Worm (Caenorhabditis elegans) whole organism, early embryonic: ENCODE results near the gene F20D6.6.

Experiments used
- B0310.2 ChIP-seq: sonication (generic microtip); optimal IDR thresholded peaks from 2 replicates; lab custom pipeline; 2016; ENCODE audit warnings: mild to moderate bottlenecking, missing genetic modification characterization, missing compliant biosample characterization
- F13C5.2 ChIP-seq: sonication (generic microtip); optimal IDR thresholded peaks from 2 replicates; lab custom pipeline; 2017; ENCODE audit warnings: mild to moderate bottlenecking, missing genetic modification characterization, inconsistent platforms, missing compliant biosample characterization
- aly-1 ChIP-seq: sonication (generic microtip); optimal IDR thresholded peaks from 2 replicates; lab custom pipeline; 2016; ENCODE audit warnings: missing genetic modification characterization, missing compliant biosample characterization
- ama-1 ChIP-seq: fragments of 150-350 bp; optimal IDR thresholded peaks from 2 replicates; lab custom pipeline; 2014
- ceh-13 ChIP-seq: fragments of 200-800 bp; sonication (Bioruptor generic); optimal IDR thresholded peaks from 2 replicates; lab custom pipeline; 2018; ENCODE audit warnings: mild to moderate bottlenecking, missing genetic modification characterization, missing compliant biosample characterization
- ceh-36 ChIP-seq: sonication (generic microtip); optimal IDR thresholded peaks from 2 replicates; lab custom pipeline; 2016; ENCODE audit warnings: missing genetic modification characterization, inconsistent platforms, missing compliant biosample characterization
- ets-7 ChIP-seq: sonication (generic microtip); optimal IDR thresholded peaks from 2 replicates; lab custom pipeline; 2016; ENCODE audit warnings: missing genotype, missing genetic modification characterization, missing compliant biosample characterization
- flt-1 ChIP-seq: fragments of 200-800 bp; sonication (Bioruptor generic); IDR thresholded peaks from 2 replicates; pipeline ENCODE4 v1.3.6; 2022; ENCODE audit warnings: missing genetic modification characterization, missing compliant biosample characterization
- hmbx-1 ChIP-seq: sonication (generic microtip); optimal IDR thresholded peaks from 2 replicates; lab custom pipeline; 2016; ENCODE audit warnings: mild to moderate bottlenecking, missing genetic modification characterization, missing compliant biosample characterization
- hmg-4 ChIP-seq: fragments of 200-800 bp; sonication (Bioruptor generic); optimal IDR thresholded peaks from 2 replicates; lab custom pipeline; 2018; ENCODE audit warnings: mild to moderate bottlenecking, missing genetic modification characterization, missing compliant biosample characterization
- hnd-1 ChIP-seq: sonication (generic microtip); optimal IDR thresholded peaks from 2 replicates; lab custom pipeline; 2016; ENCODE audit warnings: missing genetic modification characterization, missing compliant biosample characterization
- pes-1 ChIP-seq: fragments of 200-800 bp; sonication (Bioruptor generic); IDR thresholded peaks from 2 replicates; pipeline ENCODE4 v1.3.6; 2022; ENCODE audit warnings: missing genetic modification reagents, missing genetic modification characterization, missing compliant biosample characterization
- scrt-1 ChIP-seq: fragments of 200-800 bp; sonication (Bioruptor generic); IDR thresholded peaks from 2 replicates; pipeline ENCODE4 v1.3.6; 2022; ENCODE audit warnings: missing genetic modification characterization, missing compliant biosample characterization
- sea-1 ChIP-seq: fragments of 200-800 bp; sonication (Bioruptor generic); conservative IDR thresholded peaks from 2 replicates; pipeline ENCODE4 v1.3.6; 2022; ENCODE audit warnings: missing genetic modification characterization, missing compliant biosample characterization
- tbx-11 ChIP-seq: fragments of 200-800 bp; sonication (Bioruptor generic); IDR thresholded peaks from 2 replicates; pipeline ENCODE4 v1.3.6; 2022; ENCODE audit warnings: missing genetic modification characterization, missing compliant biosample characterization
- tbx-37 ChIP-seq: fragments of 200-800 bp; sonication (Bioruptor generic); conservative IDR thresholded peaks from 2 replicates; pipeline ENCODE4 v1.3.6; 2022; ENCODE audit warnings: missing genetic modification reagents, missing genetic modification characterization, missing compliant biosample characterization
- tra-4 ChIP-seq: sonication (generic microtip); optimal IDR thresholded peaks from 2 replicates; lab custom pipeline; 2017; ENCODE audit warnings: missing genetic modification characterization, missing compliant biosample characterization

The F20D6.6 gene

DNA sequence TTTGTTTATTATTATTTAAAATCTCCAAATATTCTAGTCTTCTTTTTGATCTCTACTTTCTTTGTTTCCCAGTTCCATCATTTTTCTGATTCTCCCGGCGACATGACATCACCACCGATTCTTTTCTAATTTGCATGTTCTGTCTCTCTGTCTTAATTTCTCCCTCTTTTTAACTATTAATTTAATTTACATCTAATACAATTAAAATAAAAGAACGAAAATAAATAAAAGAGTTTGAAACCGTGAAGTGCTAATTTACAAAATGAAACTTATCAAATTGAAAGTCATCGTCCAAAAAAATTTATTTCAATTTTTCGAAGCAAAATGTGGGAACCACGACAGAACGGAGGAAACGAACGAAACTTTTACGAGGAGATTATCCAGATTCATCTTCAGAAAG is at the start of gene F20D6.6:
Gene F20D6.6, plus strand, starts transcription at position 301 of the 400 bp plus-strand sequence.
- no peak for TF ChIP-seq flt-1
- TF ChIP-seq aly-1 = no peak
- TF ChIP-seq F13C5.2 (tag; lab: Kevin White, UChicago) = no peak
- no peak for TF ChIP-seq tbx-11 (GFP tag; lab: Robert Waterston, UW)
- TF ChIP-seq scrt-1 = no peak
- no peak for TF ChIP-seq hnd-1 (tag; lab: Kevin White, UChicago)
- no peak for TF ChIP-seq hmg-4 (GFP tag; lab: Kevin White, UChicago)
- TF ChIP-seq sea-1 (GFP tag; lab: Robert Waterston, UW) = no peak
- TF ChIP-seq B0310.2 (tag; lab: Kevin White, UChicago) = no peak
- TF ChIP-seq ceh-36 = no peak
- TF ChIP-seq ets-7 (tag; lab: Kevin White, UChicago) = no peak
- no peak for TF ChIP-seq tra-4
- no peak for TF ChIP-seq ceh-13

- TF ChIP-seq sea-1 (GFP tag; lab: Robert Waterston, UW) (no peak), ceh-13 (no peak), tra-4 (no peak), hmg-4 (GFP tag; lab: Kevin White, UChicago) (no peak), hnd-1 (tag; lab: Kevin White, UChicago) (no peak), scrt-1 (no peak), ama-1 (no peak)
Measured at ce11 chrV:8110816-8111215, 48.9 kb upstream of the F20D6.6 start.

DNA sequence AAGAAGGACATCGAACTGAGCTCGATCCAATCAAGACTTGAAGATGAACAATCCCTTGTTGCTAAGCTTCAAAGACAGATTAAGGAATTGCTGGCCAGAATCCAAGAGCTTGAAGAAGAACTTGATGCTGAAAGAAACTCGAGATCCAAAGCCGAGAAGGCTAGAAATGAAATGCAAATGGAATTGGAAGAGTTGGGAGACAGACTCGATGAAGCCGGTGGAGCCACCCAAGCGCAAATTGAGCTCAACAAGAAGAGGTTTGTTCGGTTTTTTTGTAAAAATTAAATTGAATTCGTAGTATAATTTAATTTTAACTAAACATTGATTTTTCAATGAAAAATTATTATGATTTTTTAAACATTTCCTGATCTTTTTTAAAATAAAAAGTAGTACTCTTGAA is 45.2 kb upstream of the F20D6.6 start:
- TF ChIP-seq sea-1 (GFP tag; lab: Robert Waterston, UW) (no peak), F13C5.2 (tag; lab: Kevin White, UChicago) (no peak), hmg-4 (GFP tag; lab: Kevin White, UChicago) (no peak), ets-7 (tag; lab: Kevin White, UChicago) (no peak), B0310.2 (tag; lab: Kevin White, UChicago) (no peak), ceh-36 (no peak), ceh-13 (no peak), flt-1 (no peak), ama-1 (no peak), tbx-37 (no peak), pes-1 (GFP tag; lab: Robert Waterston, UW) (no peak), tra-4 (no peak), aly-1 (no peak), hmbx-1 (tag; lab: Kevin White, UChicago) (no peak), scrt-1 (no peak), tbx-11 (GFP tag; lab: Robert Waterston, UW) (no peak), hnd-1 (tag; lab: Kevin White, UChicago) (no peak)

DNA sequence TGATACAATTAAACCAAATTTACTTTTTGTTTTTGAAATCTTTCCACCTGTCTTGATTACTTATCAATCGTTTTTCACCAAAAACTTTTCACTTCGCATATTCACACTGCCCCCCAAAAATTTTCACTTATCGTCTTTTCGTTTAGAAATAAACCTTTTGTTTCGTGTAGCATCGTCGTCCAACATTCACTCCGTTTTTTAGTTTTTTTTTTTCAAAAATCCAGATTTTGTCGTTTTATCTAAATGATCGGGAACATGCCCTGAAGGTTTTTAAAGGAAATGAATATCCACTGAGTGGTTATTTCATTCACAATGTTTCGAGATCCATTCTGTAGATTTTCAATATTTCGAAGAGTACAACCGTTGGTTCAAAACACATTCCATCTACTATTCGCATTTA is 41.8 kb upstream of the F20D6.6 start, which contains the start of gene D1014.7:
Gene D1014.7, plus strand, starts transcription at position 301 of the 400 bp plus-strand sequence.
- TF ChIP-seq pes-1 (GFP tag; lab: Robert Waterston, UW) = no peak

- TF ChIP-seq B0310.2 (tag; lab: Kevin White, UChicago) (no peak), hnd-1 (tag; lab: Kevin White, UChicago) (no peak), ceh-13 (no peak)
Measured at ce11 chrV:8120868-8121267, 38.9 kb upstream of the F20D6.6 start, which contains the start of gene D1014.6. Gene D1014.6 (plus strand): TSS chrV:8121168.

DNA sequence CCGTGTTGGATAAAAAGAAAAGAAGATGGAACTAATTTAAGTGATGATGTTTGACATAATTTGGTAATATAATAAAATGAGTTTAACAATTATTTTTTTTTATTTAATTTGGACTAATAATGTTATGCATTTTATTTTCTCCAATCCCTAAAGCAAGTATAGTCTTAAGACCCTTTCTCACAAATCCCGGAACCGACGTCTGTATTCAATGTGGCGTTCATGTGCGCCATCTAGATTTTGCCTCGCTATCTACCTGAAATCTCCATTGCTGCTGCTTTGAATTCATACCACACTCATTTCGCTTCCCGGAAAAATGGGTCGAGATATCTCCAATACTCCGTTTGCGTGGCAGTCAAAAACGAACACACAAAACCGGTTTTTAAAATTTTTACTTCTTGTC is 36.3 kb upstream of the F20D6.6 start, which contains the start of gene D1014.5:
Gene D1014.5, plus strand, starts transcription at position 301 of the 400 bp plus-strand sequence.
- TF ChIP-seq hnd-1 (tag; lab: Kevin White, UChicago) (no peak), ets-7 (tag; lab: Kevin White, UChicago) (no peak)

ce11 chrV:8129252-8129651 is 30.5 kb upstream of the F20D6.6 start, which contains the start of gene spr-1:
Gene spr-1 (minus strand): TSS chrV:8129352.
- TF ChIP-seq sea-1 (GFP tag; lab: Robert Waterston, UW) (no peak), flt-1 (no peak), tra-4 (no peak), hmbx-1 (tag; lab: Kevin White, UChicago) (no peak), hnd-1 (tag; lab: Kevin White, UChicago) (no peak), tbx-37 (no peak), aly-1 (no peak)

DNA sequence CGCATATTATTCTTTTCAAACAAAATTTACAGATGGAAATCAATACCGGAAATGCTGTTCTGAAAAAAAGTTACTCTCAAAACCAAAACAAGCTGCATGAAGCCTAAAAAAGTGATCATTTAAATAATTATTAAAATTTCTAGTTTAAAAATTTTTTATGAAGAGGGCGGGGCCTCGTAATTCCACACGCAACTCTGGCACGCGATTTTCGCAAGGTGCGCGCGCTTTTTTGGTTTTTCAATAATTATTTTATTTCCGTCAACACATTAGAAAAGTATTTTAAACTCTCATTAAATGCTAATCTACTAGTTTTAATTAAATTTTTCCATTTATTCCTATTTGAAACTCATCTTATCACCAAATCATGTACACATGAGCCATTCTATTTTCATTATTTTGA is 30.0 kb upstream of the F20D6.6 start:
- no peak for TF ChIP-seq ama-1
- no peak; the same call in 1 of the 2 replicates for TF ChIP-seq pes-1 (GFP tag; lab: Robert Waterston, UW)
- TF ChIP-seq tbx-11 (GFP tag; lab: Robert Waterston, UW) = 0 out of 2 replicates have a peak, but pooled peaks have one; percentile 35

- TF ChIP-seq scrt-1 (no peak), ama-1 (no peak), F13C5.2 (tag; lab: Kevin White, UChicago) (no peak)
Measured at ce11 chrV:8130149-8130661, 29.5 kb upstream of the F20D6.6 start, which contains the start of gene snap-1. Gene snap-1 (plus strand): TSS chrV:8130611.

DNA sequence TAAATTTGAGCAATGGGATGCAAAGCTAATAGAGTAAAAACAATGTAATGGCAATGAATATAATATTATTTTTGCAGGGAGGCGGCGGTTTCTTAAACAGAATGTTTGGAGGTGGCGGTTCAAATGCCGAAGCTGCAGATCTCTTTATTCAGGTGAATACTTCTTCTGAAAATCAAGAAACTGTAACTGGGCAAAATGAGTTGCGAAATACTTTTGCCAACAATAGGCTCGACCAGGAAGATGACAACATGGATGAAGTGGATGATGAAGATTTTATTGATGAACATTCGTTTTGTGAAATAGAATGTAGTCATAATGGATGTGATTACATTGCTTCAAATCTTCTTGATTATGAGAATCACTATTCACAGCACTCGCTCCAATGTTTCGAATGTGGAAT is 28.9 kb upstream of the F20D6.6 start:
- TF ChIP-seq hnd-1 (tag; lab: Kevin White, UChicago) (no peak), flt-1 (no peak), tra-4 (no peak), aly-1 (no peak), ceh-36 (no peak), pes-1 (GFP tag; lab: Robert Waterston, UW) (no peak), ama-1 (no peak), sea-1 (GFP tag; lab: Robert Waterston, UW) (no peak), scrt-1 (no peak), F13C5.2 (tag; lab: Kevin White, UChicago) (no peak), B0310.2 (tag; lab: Kevin White, UChicago) (no peak), ceh-13 (no peak), tbx-11 (GFP tag; lab: Robert Waterston, UW) (no peak), hmg-4 (GFP tag; lab: Kevin White, UChicago) (no peak), ets-7 (tag; lab: Kevin White, UChicago) (no peak)
